Worm (Caenorhabditis elegans) whole organism, dauer: ENCODE results near the gene F21D5.3.

Source experiments
- unc-62 ChIP-seq: sonication (generic microtip); optimal IDR thresholded peaks from 2 replicates; lab custom pipeline; 2017; ENCODE audit warnings: missing biosample characterization, missing genetic modification reagents, missing genetic modification characterization

F21D5.3 gene

ce11 chrIV:8739294-8739693 lies 8.7 kb downstream of the F21D5.3 start, which contains the start of gene F21D5.5:
TSS of gene F21D5.5 (minus strand) at chrIV:8739394.
- no peak for TF ChIP-seq unc-62 (GFP tag; lab: Kevin White, UChicago)

ce11 chrIV:8739926-8740325 lies 9.3 kb downstream of the F21D5.3 start, which contains the start of gene mrps-33:
TSS of gene mrps-33 (minus strand) at chrIV:8740026.
- TF ChIP-seq unc-62 (GFP tag; lab: Kevin White, UChicago) = no peak

ce11 chrIV:8740952-8741438 lies 10.4 kb downstream of the F21D5.3 start, which contains the start of gene F21D5.6:
TSS of gene F21D5.6 (minus strand) at chrIV:8741388.
- TF ChIP-seq unc-62 (GFP tag; lab: Kevin White, UChicago) = no peak

- TF ChIP-seq unc-62 (GFP tag; lab: Kevin White, UChicago) = no peak
Measured at ce11 chrIV:8743654-8744332, 13.2 kb downstream of the F21D5.3 start, which contains the start of gene F21D5.7. TSS of gene F21D5.7 (minus strand) at chrIV:8743704.

ce11 chrIV:8745591-8746302 lies 15.1 kb downstream of the F21D5.3 start, which contains the start of the genes F20C5.7 and parg-1:
TSS of gene F20C5.7 (minus strand) at chrIV:8745691.
TSS of gene parg-1 (plus strand) at chrIV:8746252.
- TF ChIP-seq unc-62 (GFP tag; lab: Kevin White, UChicago) = no peak

- TF ChIP-seq unc-62 (GFP tag; lab: Kevin White, UChicago) = no peak
Measured at ce11 chrIV:8748967-8749366, 18.4 kb downstream of the F21D5.3 start.

- no peak for TF ChIP-seq unc-62 (GFP tag; lab: Kevin White, UChicago)
Measured at ce11 chrIV:8752492-8752891, 21.9 kb downstream of the F21D5.3 start.

ce11 chrIV:8754146-8754545 lies 23.5 kb downstream of the F21D5.3 start:
- no peak for TF ChIP-seq unc-62 (GFP tag; lab: Kevin White, UChicago)

ce11 chrIV:8754727-8755126 lies 24.1 kb downstream of the F21D5.3 start, which contains the start of gene elli-1:
TSS of gene elli-1 (minus strand) at chrIV:8754827.
- no peak for TF ChIP-seq unc-62 (GFP tag; lab: Kevin White, UChicago)

- TF ChIP-seq unc-62 (GFP tag; lab: Kevin White, UChicago) = no peak
Measured at ce11 chrIV:8757729-8758128, 27.1 kb downstream of the F21D5.3 start.

ce11 chrIV:8758620-8759019 lies 28.0 kb downstream of the F21D5.3 start:
- TF ChIP-seq unc-62 (GFP tag; lab: Kevin White, UChicago) = no peak

ce11 chrIV:8761896-8762295 lies 31.3 kb downstream of the F21D5.3 start, which contains the start of the genes F20C5.11 and klp-11:
TSS of gene F20C5.11 (minus strand) at chrIV:8761996.
TSS of gene klp-11 (minus strand) at chrIV:8762066.
- no peak for TF ChIP-seq unc-62 (GFP tag; lab: Kevin White, UChicago)

ce11 chrIV:8762471-8762870 lies 31.9 kb downstream of the F21D5.3 start:
- no peak for TF ChIP-seq unc-62 (GFP tag; lab: Kevin White, UChicago)

- no peak for TF ChIP-seq unc-62 (GFP tag; lab: Kevin White, UChicago)
Measured at ce11 chrIV:8764567-8764966, 34.0 kb downstream of the F21D5.3 start, which contains the start of gene cdc-50.B. TSS of gene cdc-50.B (plus strand) at chrIV:8764867.

- TF ChIP-seq unc-62 (GFP tag; lab: Kevin White, UChicago) = no peak
Measured at ce11 chrIV:8769539-8769938, 38.9 kb downstream of the F21D5.3 start, which contains the start of gene F20C5.5. TSS of gene F20C5.5 (minus strand) at chrIV:8769639.

ce11 chrIV:8772800-8773256 lies 42.2 kb downstream of the F21D5.3 start, which contains the start of gene F20C5.6:
TSS of gene F20C5.6 (minus strand) at chrIV:8773206.
- TF ChIP-seq unc-62 (GFP tag; lab: Kevin White, UChicago) = no peak
